Fruit fly (Drosophila melanogaster): ENCODE results near the gene CG4297.

Gene CG4297

dm6 chr2L:487719-488547 is 15.9 kb upstream of the CG4297 start:
- TF ChIP-seq eg (GFP tag; IDR thresholded peaks at IDR 0.05), result peak; percentile 61; the same call in 2 of the 3 replicates
- peak; percentile 49 for TF ChIP-seq CG31627 (GFP tag; optimal IDR thresholded peaks at IDR 0.05)
- TF ChIP-seq Sox14 (GFP tag; optimal IDR thresholded peaks at IDR 0.05), result peak; percentile 48
- peak; percentile 53 for TF ChIP-seq CG11762 (GFP tag; optimal IDR thresholded peaks at IDR 0.05; ENCODE audit: insufficient read depth)
- TF ChIP-seq acj6 (GFP tag; optimal IDR thresholded peaks at IDR 0.05), result peak; percentile 74
- TF ChIP-seq Hr39 (GFP tag; optimal IDR thresholded peaks at IDR 0.05), result peak; percentile 70
- TF ChIP-seq Met (GFP tag; optimal IDR thresholded peaks at IDR 0.05), result peak; percentile 54
- TF ChIP-seq CG6792 (GFP tag; optimal IDR thresholded peaks at IDR 0.05), result peak; percentile 68
- peak; percentile 25; the same call in 1 of the 2 replicates for TF ChIP-seq CG15336 (GFP tag; IDR thresholded peaks at IDR 0.05)
- TF ChIP-seq Gug (GFP tag; IDR thresholded peaks at IDR 0.05), result no peak
- no peak for TF ChIP-seq Eip93F (GFP tag; optimal IDR thresholded peaks at IDR 0.05)
- peak; percentile 6 for TF ChIP-seq CG16779 (tag; optimal IDR thresholded peaks at IDR 0.05)
- peak; percentile 60 for TF ChIP-seq Sox15 (GFP tag; optimal IDR thresholded peaks at IDR 0.05)
- peak; percentile 10 for TF ChIP-seq CG32006 (GFP tag; optimal IDR thresholded peaks at IDR 0.05)
- peak; percentile 30 for TF ChIP-seq dsx (GFP tag; optimal IDR thresholded peaks at IDR 0.05; ENCODE audit: poor library complexity, severe bottlenecking)
- TF ChIP-seq CG8632 (GFP tag; optimal IDR thresholded peaks at IDR 0.05), result peak; percentile 45
- TF ChIP-seq vri (GFP tag; optimal IDR thresholded peaks at IDR 0.05), result no peak
- TF ChIP-seq lz (GFP tag; optimal IDR thresholded peaks at IDR 0.05), result peak; percentile 63
- TF ChIP-seq CG4318 (GFP tag; optimal IDR thresholded peaks at IDR 0.05), result no peak
- TF ChIP-seq Sox102F (GFP tag; optimal IDR thresholded peaks at IDR 0.05), result peak; percentile 58
- peak; percentile 56 for TF ChIP-seq CG10631 (GFP tag; optimal IDR thresholded peaks at IDR 0.05)
- TF ChIP-seq svp (GFP tag), result no peak
- TF ChIP-seq CG6854 (GFP tag; optimal IDR thresholded peaks at IDR 0.05), result no peak
- TF ChIP-seq CG8119 (GFP tag; IDR thresholded peaks at IDR 0.05), result peak; percentile 42; the same call in 2 of the 3 replicates
- peak in 1 of 2 experiments; percentile 18 for TF ChIP-seq salr (GFP tag; optimal IDR thresholded peaks at IDR 0.05)
- no peak for TF ChIP-seq dac (GFP tag; optimal IDR thresholded peaks at IDR 0.05)
- TF ChIP-seq Smox (GFP tag; optimal IDR thresholded peaks at IDR 0.05), result peak; percentile 62
- peak; percentile 75 for TF ChIP-seq Eip75B (GFP tag; optimal IDR thresholded peaks at IDR 0.05)
- peak; percentile 65 for TF ChIP-seq Ets21C (GFP tag; optimal IDR thresholded peaks at IDR 0.05)
- peak; percentile 62 for TF ChIP-seq CG11902 (GFP tag; optimal IDR thresholded peaks at IDR 0.05)
- peak; percentile 68 for TF ChIP-seq topi (GFP tag; optimal IDR thresholded peaks at IDR 0.05)
- peak; percentile 45 for TF ChIP-seq Ets96B (tag; optimal IDR thresholded peaks at IDR 0.05)
- peak; percentile 42 for TF ChIP-seq CG3032 (tag; optimal IDR thresholded peaks at IDR 0.05)
- peak in 1 of 2 experiments; percentile 53 for TF ChIP-seq ss (GFP tag; optimal IDR thresholded peaks at IDR 0.05)
- TF ChIP-seq fd85E (GFP tag; optimal IDR thresholded peaks at IDR 0.05), result no peak
- TF ChIP-seq CG6163 (GFP tag; IDR thresholded peaks at IDR 0.05), result no peak; the same call in 2 of the 3 replicates
- no peak for TF ChIP-seq Lpt (GFP tag; optimal IDR thresholded peaks at IDR 0.05)
- no peak for TF ChIP-seq Blimp-1 (GFP tag; optimal IDR thresholded peaks at IDR 0.05)
- TF ChIP-seq CG7368 (GFP tag; optimal IDR thresholded peaks at IDR 0.05), result peak; percentile 50
- peak; percentile 13 for TF ChIP-seq fd59A (GFP tag; optimal IDR thresholded peaks at IDR 0.05)
- TF ChIP-seq achi (GFP tag; optimal IDR thresholded peaks at IDR 0.05), result peak; percentile 66
- peak; percentile 39 for TF ChIP-seq CG9139 (GFP tag; optimal IDR thresholded peaks at IDR 0.05)
- TF ChIP-seq spab (GFP tag; optimal IDR thresholded peaks at IDR 0.05), result peak; percentile 26
- TF ChIP-seq CG3919 (GFP tag; optimal IDR thresholded peaks at IDR 0.05), result peak; percentile 67
- peak; percentile 77 for TF ChIP-seq CG34406 (GFP tag; optimal IDR thresholded peaks at IDR 0.05)
- TF ChIP-seq Hr4 (GFP tag; optimal IDR thresholded peaks at IDR 0.05), result peak; percentile 28
- peak; percentile 57 for TF ChIP-seq CG10669 (GFP tag; optimal IDR thresholded peaks at IDR 0.05)
- peak; percentile 48 for TF ChIP-seq CG8319 (GFP tag; optimal IDR thresholded peaks at IDR 0.05)
- TF ChIP-seq cyc (GFP tag; optimal IDR thresholded peaks at IDR 0.05), result peak; percentile 71
- peak; percentile 68 for TF ChIP-seq pdm3 (GFP tag; optimal IDR thresholded peaks at IDR 0.05)

Measured in whole organism, prepupa.